Worm (Caenorhabditis elegans) whole organism, mixed stage, embryonic: ENCODE data around the gene mrps-18A.

Experiments used
- lsy-2 ChIP-seq: fragments of 150-350 bp; optimal IDR thresholded peaks from 2 replicates; lab custom pipeline; 2014; ENCODE audit warnings: missing biosample characterization, missing genetic modification characterization
- mep-1 ChIP-seq: fragments of 150-350 bp; optimal IDR thresholded peaks from 2 replicates; lab custom pipeline; 2017; ENCODE audit warnings: missing biosample characterization, missing genetic modification reagents, missing genetic modification characterization, inconsistent platforms
- nhr-237 ChIP-seq: fragments of 150-350 bp; optimal IDR thresholded peaks from 2 replicates; lab custom pipeline; 2014; ENCODE audit warnings: missing biosample characterization, missing genetic modification characterization
- unc-39 ChIP-seq: fragments of 150-350 bp; optimal IDR thresholded peaks from 2 replicates; lab custom pipeline; 2014; ENCODE audit warnings: missing biosample characterization, missing genetic modification characterization
- unc-62 ChIP-seq: fragments of 150-350 bp; optimal IDR thresholded peaks from 2 replicates; lab custom pipeline; 2014; ENCODE audit warnings: missing biosample characterization, missing genetic modification reagents, missing genetic modification characterization

DNA sequence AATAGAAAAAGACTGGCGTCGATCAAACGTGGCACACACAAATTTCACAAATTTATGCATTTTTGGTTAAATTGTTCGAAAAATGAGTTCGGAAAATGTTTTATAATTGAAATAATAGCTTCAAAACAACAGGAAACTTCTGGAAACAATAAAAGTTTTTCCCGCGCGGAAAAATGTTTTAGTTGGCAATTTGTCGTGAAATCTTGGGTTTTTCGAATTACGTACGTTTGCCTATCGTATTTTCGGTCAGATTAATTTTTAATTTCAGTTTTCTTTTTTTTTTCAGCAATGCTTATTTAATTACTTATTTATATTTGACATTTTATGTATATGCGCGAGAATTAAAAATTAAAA is 23.7 kb upstream of the mrps-18A start:
- no peak for TF ChIP-seq lsy-2
- TF ChIP-seq nhr-237 (tag; lab: Kevin White, UChicago) = no peak
- TF ChIP-seq unc-62 (GFP tag; lab: Kevin White, UChicago) = no peak
- TF ChIP-seq unc-39 = no peak
- TF ChIP-seq mep-1 (tag; lab: Kevin White, UChicago) = no peak
